Fruit fly (Drosophila melanogaster) whole organism, embryonic: ENCODE data around the gene pyd.

Experiments used
- CG12155 ChIP-seq: fragments of 200-800 bp; sonication (Bioruptor generic); optimal IDR thresholded peaks from 3 replicates; lab custom pipeline; 2016; ENCODE audit warnings: missing biosample characterization, missing genetic modification characterization
- CG12236 ChIP-seq: fragments of 200-800 bp; sonication (Bioruptor generic); optimal IDR thresholded peaks from 2 replicates; lab custom pipeline; 2016; ENCODE audit warnings: missing biosample characterization, missing genetic modification characterization
- CG12391 ChIP-seq: fragments of 200-800 bp; sonication (Bioruptor generic); optimal IDR thresholded peaks from 3 replicates; lab custom pipeline; 2018; ENCODE audit warnings: missing biosample characterization, mild to moderate bottlenecking, missing genetic modification characterization, moderate library complexity
- CG13287 ChIP-seq: fragments of 200-800 bp; sonication (Bioruptor generic); IDR thresholded peaks from 2 replicates; pipeline ENCODE4 v1.3.6; 2022; ENCODE audit warnings: missing biosample characterization, missing genetic modification characterization; ENCODE audit not compliant: partially characterized antibody
- CG15696 ChIP-seq: fragments of 200-800 bp; sonication (Bioruptor generic); optimal IDR thresholded peaks from 2 replicates; lab custom pipeline; 2019; ENCODE audit warnings: missing biosample characterization, mild to moderate bottlenecking, missing genetic modification characterization, moderate library complexity
- CG42726 ChIP-seq: fragments of 200-800 bp; sonication (Bioruptor generic); IDR thresholded peaks from 2 replicates; pipeline ENCODE4 v1.3.6; 2022; ENCODE audit warnings: missing biosample characterization, missing genetic modification characterization; ENCODE audit not compliant: partially characterized antibody
- CG4328 ChIP-seq: fragments of 200-800 bp; sonication (Bioruptor generic); optimal IDR thresholded peaks from 3 replicates; lab custom pipeline; 2017; ENCODE audit warnings: missing biosample characterization, missing genetic modification reagents, missing genetic modification characterization
- CG6654 ChIP-seq: fragments of 200-800 bp; sonication (Bioruptor generic); optimal IDR thresholded peaks from 2 replicates; lab custom pipeline; 2017; ENCODE audit warnings: missing biosample characterization, mild to moderate bottlenecking, missing genetic modification characterization
- CG7745 ChIP-seq: fragments of 200-800 bp; sonication (Bioruptor generic); optimal IDR thresholded peaks from 2 replicates; lab custom pipeline; 2018; ENCODE audit warnings: missing biosample characterization, mild to moderate bottlenecking, missing genetic modification characterization, moderate library complexity
- Dll ChIP-seq: fragments of 200-800 bp; sonication (Bioruptor generic); IDR thresholded peaks from 4 replicates; pipeline ENCODE4 v1.3.6; 2022; ENCODE audit warnings: missing biosample characterization, missing genetic modification characterization; ENCODE audit not compliant: partially characterized antibody
- Doc2 ChIP-seq: fragments of 200-800 bp; sonication (Bioruptor generic); IDR thresholded peaks from 2 replicates; pipeline ENCODE4 v1.3.6; 2022; ENCODE audit warnings: missing biosample characterization, missing genetic modification characterization
- Drgx ChIP-seq: fragments of 200-800 bp; sonication (Bioruptor generic); IDR thresholded peaks from 2 replicates; pipeline ENCODE4 v1.3.6; 2022; ENCODE audit warnings: missing biosample characterization, missing genetic modification characterization
- HLH4C ChIP-seq: fragments of 200-800 bp; sonication (Bioruptor generic); IDR thresholded peaks from 3 replicates; pipeline ENCODE4 v1.3.6; 2022; ENCODE audit warnings: missing biosample characterization, missing genetic modification characterization; ENCODE audit not compliant: partially characterized antibody
- HmgD ChIP-seq: fragments of 200-800 bp; sonication (Bioruptor generic); optimal IDR thresholded peaks from 3 replicates; lab custom pipeline; 2016; ENCODE audit warnings: missing biosample characterization, missing genetic modification characterization
- MBD-R2 ChIP-seq: fragments of 200-800 bp; sonication (Bioruptor generic); IDR thresholded peaks from 2 replicates; pipeline ENCODE4 v1.3.6; 2022; ENCODE audit warnings: missing biosample characterization, missing genetic modification characterization
- Mrtf ChIP-seq: fragments of 200-800 bp; sonication (Bioruptor generic); IDR thresholded peaks from 3 replicates; pipeline ENCODE4 v1.3.6; 2022; ENCODE audit warnings: missing biosample characterization, missing genetic modification characterization
- NC2β ChIP-seq: fragments of 200-800 bp; sonication (Bioruptor generic); optimal IDR thresholded peaks from 2 replicates; lab custom pipeline; 2016; ENCODE audit warnings: missing biosample characterization, missing genetic modification characterization
- Nf-YC ChIP-seq: fragments of 200-800 bp; optimal IDR thresholded peaks from 3 replicates; lab custom pipeline; 2019; ENCODE audit warnings: missing biosample characterization, mild to moderate bottlenecking, missing genetic modification characterization, moderate library complexity
- Ravus ChIP-seq: fragments of 200-800 bp; sonication (Bioruptor generic); IDR thresholded peaks from 2 replicates; pipeline ENCODE4 v1.3.6; 2022; ENCODE audit warnings: missing biosample characterization, missing genetic modification characterization
- Sox102F ChIP-seq: fragments of 200-800 bp; sonication (Bioruptor generic); optimal IDR thresholded peaks from 2 replicates; lab custom pipeline; 2018; ENCODE audit warnings: missing biosample characterization, mild to moderate bottlenecking, missing genetic modification characterization, moderate library complexity
- bcd ChIP-seq: fragments of 200-800 bp; sonication (Bioruptor generic); optimal IDR thresholded peaks from 2 replicates; lab custom pipeline; 2017; ENCODE audit warnings: missing biosample characterization, mild to moderate bottlenecking, missing genetic modification characterization
- btn ChIP-seq: fragments of 200-800 bp; sonication (Bioruptor generic); optimal IDR thresholded peaks from 2 replicates; lab custom pipeline; 2016; ENCODE audit warnings: missing biosample characterization, missing genetic modification characterization
- cas ChIP-seq: fragments of 200-800 bp; sonication (Bioruptor generic); IDR thresholded peaks from 2 replicates; pipeline ENCODE4 v1.3.6; 2022; ENCODE audit warnings: missing biosample characterization, missing genetic modification characterization
- cato ChIP-seq: fragments of 200-800 bp; sonication (Bioruptor generic); optimal IDR thresholded peaks from 2 replicates; lab custom pipeline; 2016; ENCODE audit warnings: missing biosample characterization, missing genetic modification characterization, borderline replicate concordance
- crc ChIP-seq: fragments of 200-800 bp; sonication (Bioruptor generic); optimal IDR thresholded peaks from 2 replicates; lab custom pipeline; 2016; ENCODE audit warnings: missing biosample characterization, missing genetic modification characterization
- dan ChIP-seq: fragments of 200-800 bp; sonication (Bioruptor generic); IDR thresholded peaks from 2 replicates; pipeline ENCODE4 v1.3.6; 2022; ENCODE audit warnings: missing biosample characterization, missing genetic modification characterization
- fd96Cb ChIP-seq: fragments of 200-800 bp; sonication (Bioruptor generic); optimal IDR thresholded peaks from 2 replicates; lab custom pipeline; 2018; ENCODE audit warnings: missing biosample characterization, mild to moderate bottlenecking, missing genetic modification characterization, moderate library complexity
- fu2 ChIP-seq: fragments of 200-800 bp; sonication (Bioruptor generic); optimal IDR thresholded peaks from 2 replicates; lab custom pipeline; 2016; ENCODE audit warnings: missing biosample characterization, missing genetic modification characterization
- gce ChIP-seq: fragments of 200-800 bp; sonication (Bioruptor generic); IDR thresholded peaks from 3 replicates; pipeline ENCODE4 v1.3.6; 2022; ENCODE audit warnings: missing biosample characterization, missing genetic modification characterization
- gcm2 ChIP-seq: fragments of 200-800 bp; sonication (Bioruptor generic); optimal IDR thresholded peaks from 2 replicates; lab custom pipeline; 2016; ENCODE audit warnings: missing biosample characterization, missing genetic modification characterization
- hb ChIP-seq: fragments of 200-800 bp; sonication (Bioruptor generic); IDR thresholded peaks from 3 replicates; pipeline ENCODE4 v1.3.6; 2022; ENCODE audit warnings: missing biosample characterization, missing genetic modification characterization; ENCODE audit not compliant: partially characterized antibody
- her ChIP-seq: fragments of 200-800 bp; sonication (Bioruptor generic); optimal IDR thresholded peaks from 2 replicates; lab custom pipeline; 2016; ENCODE audit warnings: missing biosample characterization, missing genetic modification characterization
- nerfin-2 ChIP-seq: fragments of 200-800 bp; sonication (Bioruptor generic); IDR thresholded peaks from 2 replicates; pipeline ENCODE4 v1.3.6; 2022; ENCODE audit warnings: missing biosample characterization, missing genetic modification characterization; ENCODE audit not compliant: partially characterized antibody
- nmo ChIP-seq: fragments of 200-800 bp; sonication (Bioruptor generic); optimal IDR thresholded peaks from 2 replicates; lab custom pipeline; 2018; ENCODE audit warnings: missing biosample characterization, mild to moderate bottlenecking, missing genetic modification characterization, moderate library complexity
- peb ChIP-seq: fragments of 200-800 bp; sonication (Bioruptor generic); IDR thresholded peaks from 2 replicates; pipeline ENCODE4 v1.3.6; 2022; ENCODE audit warnings: missing biosample characterization, missing genetic modification characterization
- pho ChIP-seq: fragments of 200-800 bp; sonication (Bioruptor generic); optimal IDR thresholded peaks from 2 replicates; lab custom pipeline; 2016; ENCODE audit warnings: missing biosample characterization, missing genetic modification characterization
- repo ChIP-seq: fragments of 200-800 bp; sonication (Bioruptor generic); optimal IDR thresholded peaks from 2 replicates; lab custom pipeline; 2016; ENCODE audit warnings: missing biosample characterization, missing genetic modification characterization
- sim ChIP-seq: fragments of 200-800 bp; sonication (Bioruptor generic); IDR thresholded peaks from 2 replicates; pipeline ENCODE4 v1.3.6; 2022; ENCODE audit warnings: missing biosample characterization, missing genetic modification characterization
- tio ChIP-seq: fragments of 200-800 bp; sonication (Bioruptor generic); optimal IDR thresholded peaks from 2 replicates; lab custom pipeline; 2017; ENCODE audit warnings: missing biosample characterization, missing genetic modification characterization, inconsistent platforms
- wek ChIP-seq: fragments of 200-800 bp; sonication (Bioruptor generic); optimal IDR thresholded peaks from 3 replicates; lab custom pipeline; 2018; ENCODE audit warnings: missing biosample characterization, mild to moderate bottlenecking, missing genetic modification characterization, moderate library complexity

Gene pyd

dm6 chr3R:8931777-8932345 lies at the start of gene pyd (continued):
- TF ChIP-seq HmgD (GFP tag; lab: Kevin White, UChicago) = peak; percentile 75
- peak; percentile 69 for TF ChIP-seq Dll (GFP tag; lab: Robert Waterston, UW)
- TF ChIP-seq nerfin-2 (GFP tag; lab: Robert Waterston, UW) = no peak
- TF ChIP-seq sim (GFP tag; lab: Robert Waterston, UW) = peak; percentile 48; the same call in 1 of the 2 replicates
- no peak for TF ChIP-seq gcm2
- TF ChIP-seq CG7745 (tag; lab: Kevin White, UChicago) = no peak
- TF ChIP-seq wek = peak; percentile 34
- peak; percentile 34; the same call in 1 of the 2 replicates for TF ChIP-seq MBD-R2 (GFP tag; lab: Robert Waterston, UW)
- TF ChIP-seq gce (GFP tag; lab: Robert Waterston, UW) = peak; percentile 59; the same call in 1 of the 3 replicates
- TF ChIP-seq Mrtf (GFP tag; lab: Robert Waterston, UW) = no peak
- TF ChIP-seq CG12236 (GFP tag; lab: Kevin White, UChicago) = peak; percentile 40
- TF ChIP-seq Nf-YC (tag; lab: Kevin White, UChicago) = peak; percentile 64
- TF ChIP-seq dan (GFP tag; lab: Robert Waterston, UW) = no peak
- peak; percentile 66 for TF ChIP-seq CG13287
- TF ChIP-seq peb (GFP tag; lab: Robert Waterston, UW) = no peak
- TF ChIP-seq HLH4C (GFP tag; lab: Robert Waterston, UW) = peak; percentile 65; the same call in 2 of the 3 replicates
- TF ChIP-seq her = peak; percentile 55
- TF ChIP-seq fu2 = peak; percentile 71
- TF ChIP-seq Ravus = no peak
- peak; percentile 76 for TF ChIP-seq nmo (GFP tag; lab: Kevin White, UChicago)
- TF ChIP-seq btn (GFP tag; lab: Kevin White, UChicago) = peak; percentile 21
- peak; percentile 22 for TF ChIP-seq fd96Cb (tag; lab: Kevin White, UChicago)
- TF ChIP-seq bcd (GFP tag; lab: Kevin White, UChicago) = peak; percentile 41
- no peak for TF ChIP-seq crc (GFP tag; lab: Kevin White, UChicago)
- TF ChIP-seq cas (GFP tag; lab: Robert Waterston, UW) = no peak
- peak; percentile 3 for TF ChIP-seq cato (GFP tag; lab: Kevin White, UChicago)
- no peak for TF ChIP-seq CG6654 (GFP tag; lab: Kevin White, UChicago)
- TF ChIP-seq CG12155 (GFP tag; lab: Kevin White, UChicago) = peak; percentile 98
- peak; percentile 56 for TF ChIP-seq pho (GFP tag; lab: Kevin White, UChicago)
- peak; percentile 31 for TF ChIP-seq Sox102F (GFP tag; lab: Kevin White, UChicago)
- TF ChIP-seq CG12391 (tag; lab: Kevin White, UChicago) = peak; percentile 74
- TF ChIP-seq repo (GFP tag; lab: Kevin White, UChicago) = peak; percentile 20
- no peak for TF ChIP-seq Doc2
- no peak for TF ChIP-seq tio (GFP tag; lab: Kevin White, UChicago)
- peak; percentile 53 for TF ChIP-seq NC2β (GFP tag; lab: Kevin White, UChicago)
- peak; percentile 66; the same call in 1 of the 2 replicates for TF ChIP-seq CG42726 (GFP tag; lab: Robert Waterston, UW)
- TF ChIP-seq hb (GFP tag; lab: Robert Waterston, UW) = no peak
- no peak; the same call in 1 of the 2 replicates for TF ChIP-seq Drgx (GFP tag; lab: Robert Waterston, UW)
- TF ChIP-seq CG4328 (GFP tag; lab: Kevin White, UChicago) = peak; percentile 58
- peak; percentile 39 for TF ChIP-seq CG15696 (tag; lab: Kevin White, UChicago)
- TF ChIP-seq, all 482 proteins: peak for 350
